Fruit fly (Drosophila melanogaster) whole organism, pupa: ENCODE measurements around the gene CG12617.

Source experiments
- CG10348 ChIP-seq: fragments of 200-800 bp; sonication (Bioruptor generic); IDR thresholded peaks from 2 replicates; pipeline ENCODE4 v1.3.6; 2022; ENCODE audit warnings: missing biosample characterization, missing genetic modification characterization
- CG12605 ChIP-seq: fragments of 200-800 bp; sonication (Bioruptor generic); IDR thresholded peaks from 2 replicates; pipeline ENCODE4 v1.3.6; 2022; ENCODE audit warnings: missing biosample characterization, missing genetic modification characterization
- CG13204 ChIP-seq: fragments of 200-800 bp; sonication (Bioruptor generic); optimal IDR thresholded peaks from 2 replicates; lab custom pipeline; 2018; ENCODE audit warnings: missing biosample characterization, mild to moderate bottlenecking, missing genetic modification characterization, moderate library complexity
- CG14655 ChIP-seq: fragments of 200-800 bp; sonication (Bioruptor generic); optimal IDR thresholded peaks from 3 replicates; lab custom pipeline; 2017; ENCODE audit warnings: mild to moderate bottlenecking, missing biosample characterization, missing genetic modification reagents, missing genetic modification characterization
- CG15710 ChIP-seq: fragments of 200-800 bp; sonication (Bioruptor generic); optimal IDR thresholded peaks from 2 replicates; lab custom pipeline; 2018; ENCODE audit warnings: missing biosample characterization, mild to moderate bottlenecking, missing genetic modification characterization, moderate library complexity
- CG8301 ChIP-seq: fragments of 200-800 bp; sonication (Bioruptor generic); optimal IDR thresholded peaks from 2 replicates; lab custom pipeline; 2018; ENCODE audit warnings: missing biosample characterization, mild to moderate bottlenecking, missing genetic modification characterization
- D1 ChIP-seq: fragments of 200-800 bp; sonication (Bioruptor generic); optimal IDR thresholded peaks from 2 replicates; lab custom pipeline; 2018; ENCODE audit warnings: missing biosample characterization, mild to moderate bottlenecking, missing genetic modification characterization, moderate library complexity
- EcR ChIP-seq: fragments of 200-800 bp; sonication (Bioruptor generic); optimal IDR thresholded peaks from 3 replicates; lab custom pipeline; 2019; ENCODE audit warnings: missing biosample characterization, missing genetic modification characterization, mild to moderate bottlenecking, moderate library complexity, missing genetic modification reagents
- Ets98B ChIP-seq: fragments of 200-800 bp; sonication (Bioruptor generic); IDR thresholded peaks from 2 replicates; pipeline ENCODE4 v1.3.6; 2022; ENCODE audit warnings: missing biosample characterization, missing genetic modification characterization
- Pif1A ChIP-seq: fragments of 200-800 bp; sonication (Bioruptor generic); optimal IDR thresholded peaks from 3 replicates; lab custom pipeline; 2016; ENCODE audit warnings: missing biosample characterization, missing genetic modification characterization
- fd96Ca ChIP-seq: fragments of 200-800 bp; sonication (Bioruptor generic); IDR thresholded peaks from 3 replicates; pipeline ENCODE4 v1.3.6; 2022; ENCODE audit warnings: missing biosample characterization, missing genetic modification characterization
- gl ChIP-seq: fragments of 200-800 bp; sonication (Bioruptor generic); optimal IDR thresholded peaks from 2 replicates; lab custom pipeline; 2018; ENCODE audit warnings: missing biosample characterization, mild to moderate bottlenecking, missing genetic modification characterization

DNA sequence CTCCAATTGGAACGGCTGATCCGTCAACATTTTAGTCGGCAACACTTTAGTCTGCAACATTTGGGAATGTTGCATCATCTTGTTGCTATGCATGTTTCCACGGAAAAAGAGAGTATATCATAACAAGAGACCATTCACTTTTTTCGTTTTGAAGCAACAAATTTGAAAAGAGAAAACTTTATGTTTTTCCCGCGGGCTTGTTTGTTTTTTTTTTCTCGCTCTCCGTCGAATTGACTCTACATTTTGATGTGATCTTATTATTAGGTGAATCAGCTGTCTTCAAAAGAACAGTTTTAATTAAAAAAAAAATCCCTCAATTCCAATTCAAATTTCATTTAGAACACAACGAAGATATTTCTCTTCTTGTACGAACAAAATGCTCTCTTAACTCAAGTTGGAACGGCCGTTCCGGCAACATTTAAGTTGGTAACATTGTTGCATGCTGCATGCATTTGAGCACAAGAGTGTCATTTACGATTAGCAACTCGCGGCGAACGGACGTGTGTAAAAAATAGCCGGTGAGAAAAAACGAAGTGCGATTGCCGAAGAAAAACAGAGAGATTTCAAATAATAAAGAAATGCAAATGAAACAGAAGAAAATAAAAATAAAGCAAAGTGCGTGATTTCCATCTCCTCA is 16.4 kb downstream of the CG12617 start, which contains the start of gene spir:
- TF ChIP-seq EcR (GFP tag; lab: Kevin White, UChicago) (peak; percentile 14), D1 (tag; lab: Kevin White, UChicago) (no peak), Ets98B (GFP tag; lab: Robert Waterston, UW) (peak; percentile 32; the same call in 1 of the 2 replicates), CG15710 (tag; lab: Kevin White, UChicago) (no peak), CG8301 (tag; lab: Kevin White, UChicago) (no peak), CG12605 (peak; percentile 43; the same call in 1 of the 2 replicates), fd96Ca (GFP tag; lab: Robert Waterston, UW) (no peak), gl (tag; lab: Kevin White, UChicago) (no peak), CG13204 (GFP tag; lab: Kevin White, UChicago) (peak; percentile 49), Pif1A (GFP tag; lab: Kevin White, UChicago) (no peak), CG14655 (no peak), CG10348 (GFP tag; lab: Robert Waterston, UW) (no peak)
